In genomic region chrX:21265391-21265790, dm6 we compare ENCODE assay signal across 1 fruit fly cellular context.
TF ChIP-seq lines count a peak whose summit lies in the region.

No protein-coding gene starts in this region.

TF ChIP-seq in whole organism, prepupa, 60 proteins besides CTCF, POLR2A, EP300 and RAD21 (continued from another document):
- TF ChIP-seq CG16779 (tag; optimal IDR thresholded peaks at IDR 0.05; lab: Kevin White, UChicago) (no peak), Ets96B (tag; optimal IDR thresholded peaks at IDR 0.05; lab: Kevin White, UChicago) (no peak), Lpt (GFP tag; optimal IDR thresholded peaks at IDR 0.05; lab: Kevin White, UChicago) (no peak), spab (GFP tag; optimal IDR thresholded peaks at IDR 0.05; lab: Kevin White, UChicago) (no peak), Eip75B (GFP tag; optimal IDR thresholded peaks at IDR 0.05; lab: Kevin White, UChicago) (no peak), CG6854 (GFP tag; optimal IDR thresholded peaks at IDR 0.05; lab: Kevin White, UChicago) (no peak), CG6808 (GFP tag; optimal IDR thresholded peaks at IDR 0.05; lab: Kevin White, UChicago) (no peak), CG15336 (GFP tag; IDR thresholded peaks at IDR 0.05; lab: Robert Waterston, UW) (peak; percentile 30; the same call in 1 of the 2 replicates), vri (GFP tag; optimal IDR thresholded peaks at IDR 0.05; lab: Kevin White, UChicago) (no peak), CG34406 (GFP tag; optimal IDR thresholded peaks at IDR 0.05; lab: Kevin White, UChicago) (no peak), CG1621 (tag; optimal IDR thresholded peaks at IDR 0.05; lab: Kevin White, UChicago) (no peak), CG3919 (GFP tag; optimal IDR thresholded peaks at IDR 0.05; lab: Kevin White, UChicago) (no peak)
